Worm (Caenorhabditis elegans) whole organism, late embryonic: ENCODE measurements around the gene rpl-36.

Experiments
- C08G9.2 ChIP-seq: sonication (generic microtip); optimal IDR thresholded peaks from 2 replicates; lab custom pipeline; 2016; ENCODE audit warnings: mild to moderate bottlenecking, missing genetic modification characterization, moderate library complexity, missing compliant biosample characterization
- C38D4.7 ChIP-seq: fragments of 200-800 bp; sonication (Bioruptor generic); optimal IDR thresholded peaks from 2 replicates; lab custom pipeline; 2018; ENCODE audit warnings: mild to moderate bottlenecking, missing genetic modification characterization, moderate library complexity, missing compliant biosample characterization
- F13H6.1 ChIP-seq: sonication (generic microtip); optimal IDR thresholded peaks from 2 replicates; lab custom pipeline; 2016; ENCODE audit warnings: missing genetic modification characterization, missing compliant biosample characterization
- K02D7.2 ChIP-seq: sonication (generic microtip); optimal IDR thresholded peaks from 2 replicates; lab custom pipeline; 2017; ENCODE audit warnings: mild to moderate bottlenecking, missing genetic modification characterization, missing compliant biosample characterization
- K09A11.1 ChIP-seq: sonication (generic microtip); optimal IDR thresholded peaks from 2 replicates; lab custom pipeline; 2017; ENCODE audit warnings: antibody characterized with exemption, mild to moderate bottlenecking, missing genetic modification characterization, missing compliant biosample characterization; ENCODE audit not compliant: insufficient read depth
- T23F11.4 ChIP-seq: fragments of 200-800 bp; sonication (Bioruptor generic); optimal IDR thresholded peaks from 2 replicates; lab custom pipeline; 2018; ENCODE audit warnings: mild to moderate bottlenecking, missing genetic modification characterization, missing compliant biosample characterization
- Y22D7AL.16 ChIP-seq: sonication (generic microtip); optimal IDR thresholded peaks from 2 replicates; lab custom pipeline; 2016; ENCODE audit warnings: missing genetic modification characterization, missing compliant biosample characterization
- ama-1 ChIP-seq: fragments of 150-350 bp; optimal IDR thresholded peaks from 2 replicates; lab custom pipeline; 2014
- ceh-14 ChIP-seq: sonication (generic microtip); optimal IDR thresholded peaks from 2 replicates; lab custom pipeline; 2016; ENCODE audit warnings: missing genotype, missing genetic modification characterization, missing compliant biosample characterization
- ceh-18 ChIP-seq: sonication (generic microtip); optimal IDR thresholded peaks from 2 replicates; lab custom pipeline; 2016; ENCODE audit warnings: missing genetic modification characterization, missing compliant biosample characterization
- ceh-19 ChIP-seq: fragments of 200-800 bp; sonication (Bioruptor generic); optimal IDR thresholded peaks from 2 replicates; lab custom pipeline; 2018; ENCODE audit warnings: mild to moderate bottlenecking, missing genetic modification characterization, missing compliant biosample characterization
- ceh-2 ChIP-seq: sonication (generic microtip); optimal IDR thresholded peaks from 2 replicates; lab custom pipeline; 2016; ENCODE audit warnings: missing genotype, missing genetic modification characterization, missing compliant biosample characterization
- ceh-22 ChIP-seq: sonication (generic microtip); optimal IDR thresholded peaks from 2 replicates; lab custom pipeline; 2017; ENCODE audit warnings: missing biosample characterization, missing genetic modification characterization
- ceh-24 ChIP-seq: sonication (generic microtip); optimal IDR thresholded peaks from 2 replicates; lab custom pipeline; 2016; ENCODE audit warnings: mild to moderate bottlenecking, missing genetic modification characterization, missing compliant biosample characterization
- ceh-31 ChIP-seq: sonication (generic microtip); optimal IDR thresholded peaks from 2 replicates; lab custom pipeline; 2016; ENCODE audit warnings: missing genetic modification characterization, missing compliant biosample characterization
- ceh-34 ChIP-seq: sonication (generic microtip); optimal IDR thresholded peaks from 2 replicates; lab custom pipeline; 2016; ENCODE audit warnings: mild to moderate bottlenecking, missing genetic modification characterization, missing compliant biosample characterization
- ceh-45 ChIP-seq: fragments of 200-800 bp; sonication (Bioruptor generic); IDR thresholded peaks from 2 replicates; pipeline ENCODE4 v1.3.6; 2022; ENCODE audit warnings: missing genetic modification reagents, missing genetic modification characterization, missing compliant biosample characterization
- ceh-6 ChIP-seq: fragments of 200-800 bp; sonication (Bioruptor generic); optimal IDR thresholded peaks from 2 replicates; lab custom pipeline; 2018; ENCODE audit warnings: mild to moderate bottlenecking, missing genetic modification characterization, missing compliant biosample characterization
- ceh-9 ChIP-seq: sonication (generic microtip); optimal IDR thresholded peaks from 2 replicates; lab custom pipeline; 2016; ENCODE audit warnings: mild to moderate bottlenecking, missing genetic modification characterization, inconsistent platforms, missing compliant biosample characterization
- dmd-4 ChIP-seq: sonication (generic microtip); optimal IDR thresholded peaks from 2 replicates; lab custom pipeline; 2016; ENCODE audit warnings: borderline replicate concordance, missing genetic modification characterization, missing compliant biosample characterization
- dve-1 ChIP-seq: sonication (generic microtip); optimal IDR thresholded peaks from 2 replicates; lab custom pipeline; 2017; ENCODE audit warnings: antibody characterized with exemption, mild to moderate bottlenecking, missing genetic modification characterization, missing compliant biosample characterization
- elt-2 ChIP-seq: sonication (generic microtip); optimal IDR thresholded peaks from 2 replicates; lab custom pipeline; 2016; ENCODE audit warnings: missing genetic modification reagents, missing genetic modification characterization, missing compliant biosample characterization
- elt-4 ChIP-seq: sonication (generic microtip); optimal IDR thresholded peaks from 2 replicates; lab custom pipeline; 2016; ENCODE audit warnings: missing genetic modification characterization, missing compliant biosample characterization
- ets-4 ChIP-seq: sonication (generic microtip); optimal IDR thresholded peaks from 2 replicates; lab custom pipeline; 2016; ENCODE audit warnings: missing genetic modification characterization, missing compliant biosample characterization
- eyg-1 ChIP-seq: sonication (generic microtip); optimal IDR thresholded peaks from 2 replicates; lab custom pipeline; 2016; ENCODE audit warnings: missing genotype, missing genetic modification characterization, missing compliant biosample characterization
- fax-1 ChIP-seq: sonication (generic microtip); optimal IDR thresholded peaks from 2 replicates; lab custom pipeline; 2016; ENCODE audit warnings: missing genotype, missing genetic modification characterization, missing compliant biosample characterization
- gmeb-2 ChIP-seq: sonication (generic microtip); optimal IDR thresholded peaks from 2 replicates; lab custom pipeline; 2016; ENCODE audit warnings: missing genetic modification characterization, inconsistent platforms, missing compliant biosample characterization
- hlh-13 ChIP-seq: fragments of 200-800 bp; sonication (Bioruptor generic); optimal IDR thresholded peaks from 2 replicates; lab custom pipeline; 2018; ENCODE audit warnings: mild to moderate bottlenecking, missing genetic modification characterization, missing compliant biosample characterization
- hlh-15 ChIP-seq: sonication (generic microtip); optimal IDR thresholded peaks from 2 replicates; lab custom pipeline; 2016; ENCODE audit warnings: missing genetic modification characterization, missing compliant biosample characterization
- hlh-30 ChIP-seq: sonication (generic microtip); optimal IDR thresholded peaks from 2 replicates; lab custom pipeline; 2017; ENCODE audit warnings: antibody characterized with exemption, missing genetic modification characterization, missing compliant biosample characterization; ENCODE audit not compliant: insufficient read depth
- hlh-8 ChIP-seq: sonication (generic microtip); optimal IDR thresholded peaks from 2 replicates; lab custom pipeline; 2016; ENCODE audit warnings: missing genotype, missing genetic modification characterization, missing compliant biosample characterization
- lim-6 ChIP-seq: sonication (generic microtip); optimal IDR thresholded peaks from 2 replicates; lab custom pipeline; 2016; ENCODE audit warnings: missing genetic modification characterization, missing compliant biosample characterization
- madf-2 ChIP-seq: sonication (generic microtip); optimal IDR thresholded peaks from 2 replicates; lab custom pipeline; 2017; ENCODE audit warnings: missing genetic modification characterization, missing compliant biosample characterization
- mec-3 ChIP-seq: sonication (generic microtip); optimal IDR thresholded peaks from 2 replicates; lab custom pipeline; 2016; ENCODE audit warnings: borderline replicate concordance, missing genetic modification characterization, missing compliant biosample characterization
- nfya-1 ChIP-seq: sonication (generic microtip); optimal IDR thresholded peaks from 2 replicates; lab custom pipeline; 2017; ENCODE audit warnings: missing genetic modification characterization, mild to moderate bottlenecking, missing compliant biosample characterization, antibody characterized with exemption, moderate library complexity
- nhr-232 ChIP-seq: sonication (generic microtip); optimal IDR thresholded peaks from 2 replicates; lab custom pipeline; 2016; ENCODE audit warnings: missing genetic modification characterization, missing compliant biosample characterization
- odd-2 ChIP-seq: sonication (generic microtip); optimal IDR thresholded peaks from 2 replicates; lab custom pipeline; 2017; ENCODE audit warnings: antibody characterized with exemption, mild to moderate bottlenecking, missing genetic modification characterization, missing compliant biosample characterization
- pag-3 ChIP-seq: sonication (generic microtip); optimal IDR thresholded peaks from 2 replicates; lab custom pipeline; 2016; ENCODE audit warnings: missing compliant biosample characterization, missing genetic modification characterization, borderline replicate concordance
- pax-1 ChIP-seq: fragments of 150-350 bp; optimal IDR thresholded peaks from 2 replicates; lab custom pipeline; 2014; ENCODE audit warnings: missing biosample characterization, missing genetic modification characterization
- pha-2 ChIP-seq: sonication (generic microtip); optimal IDR thresholded peaks from 2 replicates; lab custom pipeline; 2017; ENCODE audit warnings: mild to moderate bottlenecking, missing genetic modification characterization, missing compliant biosample characterization
- pha-4 ChIP-seq: fragments of 150-350 bp; optimal IDR thresholded peaks from 2 replicates; lab custom pipeline; 2018; ENCODE audit warnings: missing biosample characterization, missing genetic modification reagents, missing genetic modification characterization
- ref-2 ChIP-seq: sonication (generic microtip); optimal IDR thresholded peaks from 2 replicates; lab custom pipeline; 2016; ENCODE audit warnings: missing genetic modification characterization, missing compliant biosample characterization
- sdc-2 ChIP-seq: sonication (generic microtip); optimal IDR thresholded peaks from 2 replicates; lab custom pipeline; 2016; ENCODE audit warnings: missing genotype, missing genetic modification characterization, missing compliant biosample characterization
- sox-2 ChIP-seq: fragments of 200-800 bp; sonication (Bioruptor generic); IDR thresholded peaks from 2 replicates; pipeline ENCODE4 v1.3.6; 2022; ENCODE audit warnings: missing genetic modification reagents, missing genetic modification characterization, missing compliant biosample characterization
- sox-4 ChIP-seq: sonication (generic microtip); optimal IDR thresholded peaks from 2 replicates; lab custom pipeline; 2017; ENCODE audit warnings: mild to moderate bottlenecking, missing genetic modification characterization, inconsistent platforms, missing compliant biosample characterization
- tbx-2 ChIP-seq: sonication (generic microtip); optimal IDR thresholded peaks from 2 replicates; lab custom pipeline; 2016; ENCODE audit warnings: missing genetic modification characterization, missing compliant biosample characterization
- tbx-7 ChIP-seq: sonication (generic microtip); optimal IDR thresholded peaks from 2 replicates; lab custom pipeline; 2016; ENCODE audit warnings: missing genotype, missing genetic modification characterization, missing compliant biosample characterization
- unc-86 ChIP-seq: sonication (generic microtip); optimal IDR thresholded peaks from 2 replicates; lab custom pipeline; 2016; ENCODE audit warnings: missing genetic modification characterization, missing compliant biosample characterization
- zip-5 ChIP-seq: sonication (generic microtip); optimal IDR thresholded peaks from 2 replicates; lab custom pipeline; 2016; ENCODE audit warnings: missing genetic modification characterization, missing compliant biosample characterization
- ztf-16 ChIP-seq: sonication (generic microtip); optimal IDR thresholded peaks from 2 replicates; lab custom pipeline; 2017; ENCODE audit warnings: missing genetic modification characterization, missing compliant biosample characterization

The rpl-36 gene

ce11 chrIII:7161055-7161454, 19.0 kb upstream of the rpl-36 start, which contains the start of gene rnp-7:
TSS of gene rnp-7 (minus strand) at chrIII:7161155.
- no peak for TF ChIP-seq nfya-1
- TF ChIP-seq ceh-19 (GFP tag; lab: Kevin White, UChicago) = no peak
- TF ChIP-seq hlh-8 (tag; lab: Kevin White, UChicago) = no peak
- TF ChIP-seq unc-86 (tag; lab: Kevin White, UChicago) = no peak

- TF ChIP-seq K02D7.2 (tag; lab: Kevin White, UChicago) (no peak), ceh-2 (tag; lab: Kevin White, UChicago) (no peak), tbx-2 (peak; percentile 72), ceh-18 (tag; lab: Kevin White, UChicago) (peak; percentile 26), pax-1 (no peak), ets-4 (no peak), ceh-22 (no peak), dmd-4 (tag; lab: Kevin White, UChicago) (no peak), lim-6 (tag; lab: Kevin White, UChicago) (no peak), pha-2 (no peak), odd-2 (tag; lab: Kevin White, UChicago) (no peak), elt-4 (tag; lab: Kevin White, UChicago) (no peak), T23F11.4 (GFP tag; lab: Kevin White, UChicago) (no peak), hlh-15 (tag; lab: Kevin White, UChicago) (no peak), sox-4 (tag; lab: Kevin White, UChicago) (no peak), F13H6.1 (tag; lab: Kevin White, UChicago) (no peak), K09A11.1 (tag; lab: Kevin White, UChicago) (peak; percentile 42), elt-2 (tag; lab: Kevin White, UChicago) (peak; percentile 70), sdc-2 (tag; lab: Kevin White, UChicago) (no peak), mec-3 (tag; lab: Kevin White, UChicago) (no peak), C08G9.2 (tag; lab: Kevin White, UChicago) (no peak), nhr-232 (tag; lab: Kevin White, UChicago) (no peak), ceh-6 (GFP tag; lab: Kevin White, UChicago) (no peak), ceh-19 (GFP tag; lab: Kevin White, UChicago) (no peak), ceh-45 (GFP tag; lab: Robert Waterston, UW) (no peak), hlh-8 (tag; lab: Kevin White, UChicago) (no peak), pag-3 (tag; lab: Kevin White, UChicago) (no peak), hlh-13 (GFP tag; lab: Kevin White, UChicago) (no peak), pha-4 (no peak), ceh-34 (tag; lab: Kevin White, UChicago) (peak; percentile 57), C38D4.7 (no peak), hlh-30 (tag; lab: Kevin White, UChicago) (peak; percentile 70), dve-1 (tag; lab: Kevin White, UChicago) (peak; percentile 53), ceh-9 (tag; lab: Kevin White, UChicago) (no peak), fax-1 (tag; lab: Kevin White, UChicago) (no peak), ceh-14 (peak; percentile 68), unc-86 (tag; lab: Kevin White, UChicago) (no peak), ztf-16 (tag; lab: Kevin White, UChicago) (peak; percentile 25), tbx-7 (tag; lab: Kevin White, UChicago) (no peak), ref-2 (tag; lab: Kevin White, UChicago) (peak; percentile 28), eyg-1 (no peak), madf-2 (no peak), Y22D7AL.16 (tag; lab: Kevin White, UChicago) (no peak), ama-1 (lab: Kevin White, UChicago) (no peak), ceh-24 (tag; lab: Kevin White, UChicago) (no peak), gmeb-2 (no peak), zip-5 (tag; lab: Kevin White, UChicago) (no peak), sox-2 (GFP tag; lab: Robert Waterston, UW) (no peak), ceh-31 (peak; percentile 71)
Measured at ce11 chrIII:7162065-7162762, 17.8 kb upstream of the rpl-36 start, which contains the start of the genes syf-2 and K04G7.1. TSS of gene syf-2 (minus strand) at chrIII:7162115. TSS of gene K04G7.1 (plus strand) at chrIII:7162712.
